Worm (Caenorhabditis elegans) whole organism, L4 larva: ENCODE results near the gene arrd-15.

Source experiments
- D1046.2 ChIP-seq: fragments of 200-800 bp; sonication (Bioruptor generic); IDR thresholded peaks from 2 replicates; pipeline ENCODE4 v1.3.6; 2022; ENCODE audit warnings: missing genetic modification characterization, missing compliant biosample characterization
- F26F4.8 ChIP-seq: fragments of 200-800 bp; sonication (Bioruptor generic); conservative IDR thresholded peaks from 2 replicates; pipeline ENCODE4 v1.3.6; 2022; ENCODE audit warnings: missing genetic modification characterization, missing compliant biosample characterization
- F44E2.7 ChIP-seq: fragments of 200-800 bp; sonication (Bioruptor generic); IDR thresholded peaks from 2 replicates; pipeline ENCODE4 v2.1.2; 2022; ENCODE audit warnings: missing genetic modification characterization, missing compliant biosample characterization
- F49E8.2 ChIP-seq: sonication (generic microtip); optimal IDR thresholded peaks from 2 replicates; lab custom pipeline; 2016; ENCODE audit warnings: missing compliant biosample characterization, mild to moderate bottlenecking, missing genetic modification characterization, borderline replicate concordance
- T20F7.1 ChIP-seq: fragments of 200-800 bp; sonication (Bioruptor generic); optimal IDR thresholded peaks from 2 replicates; lab custom pipeline; 2018; ENCODE audit warnings: mild to moderate bottlenecking, missing genetic modification characterization, missing compliant biosample characterization
- T26A8.4 ChIP-seq: fragments of 200-800 bp; sonication (Bioruptor generic); IDR thresholded peaks from 2 replicates; pipeline ENCODE4 v1.3.6; 2022; ENCODE audit warnings: missing genetic modification characterization, missing compliant biosample characterization
- Y105C5A.15 ChIP-seq: fragments of 200-800 bp; sonication (Bioruptor generic); IDR thresholded peaks from 2 replicates; pipeline ENCODE4 v1.3.6; 2022; ENCODE audit warnings: missing genetic modification characterization, missing compliant biosample characterization
- Y75B8A.6 ChIP-seq: fragments of 200-800 bp; sonication (Bioruptor generic); IDR thresholded peaks from 2 replicates; pipeline ENCODE4 v1.3.6; 2022; ENCODE audit warnings: missing genetic modification reagents, missing genetic modification characterization, missing compliant biosample characterization
- ZK546.5 ChIP-seq, 2 experiments: sonication (generic microtip); optimal IDR thresholded peaks; 2 replicates each; lab custom pipeline; 2017; ENCODE audit warnings: missing biosample characterization in 2 of 2, missing genetic modification characterization in 2 of 2
- aly-2 ChIP-seq: sonication (generic microtip); optimal IDR thresholded peaks from 2 replicates; lab custom pipeline; 2018; ENCODE audit warnings: missing biosample characterization, missing genetic modification characterization
- ceh-20 ChIP-seq: fragments of 200-800 bp; sonication (Bioruptor generic); IDR thresholded peaks from 2 replicates; pipeline ENCODE4 v1.3.6; 2022; ENCODE audit warnings: missing genetic modification reagents, missing genetic modification characterization, missing compliant biosample characterization
- ceh-28 ChIP-seq: fragments of 150-350 bp; optimal IDR thresholded peaks from 2 replicates; lab custom pipeline; 2014; ENCODE audit warnings: missing biosample characterization, missing genetic modification reagents, missing genetic modification characterization
- ceh-32 ChIP-seq: sonication (generic microtip); optimal IDR thresholded peaks from 2 replicates; lab custom pipeline; 2016; ENCODE audit warnings: mild to moderate bottlenecking, missing genetic modification characterization, missing compliant biosample characterization; ENCODE audit not compliant: poor library complexity
- ceh-44 ChIP-seq: fragments of 200-800 bp; sonication (Bioruptor generic); IDR thresholded peaks from 2 replicates; pipeline ENCODE4 v1.3.6; 2022; ENCODE audit warnings: missing genetic modification reagents, missing genetic modification characterization, missing compliant biosample characterization
- ceh-62 ChIP-seq: sonication (generic microtip); optimal IDR thresholded peaks from 2 replicates; lab custom pipeline; 2017; ENCODE audit warnings: missing biosample characterization, missing genetic modification characterization
- ceh-82 ChIP-seq: sonication (generic microtip); optimal IDR thresholded peaks from 2 replicates; lab custom pipeline; 2017; ENCODE audit warnings: missing biosample characterization, missing genetic modification characterization
- daf-16 ChIP-seq, 3 experiments: sonication (generic microtip); optimal IDR thresholded peaks; 2 replicates each; lab custom pipeline; 2016 to 2017; ENCODE audit warnings: missing genetic modification characterization in 3 of 3, missing genetic modification reagents in 3 of 3, mild to moderate bottlenecking in 2 of 3, missing compliant biosample characterization in 2 of 3, missing biosample characterization in 1 of 3, moderate library complexity in 1 of 3
- daf-19 ChIP-seq: fragments of 200-800 bp; sonication (Bioruptor generic); conservative IDR thresholded peaks from 2 replicates; pipeline ENCODE4 v1.3.6; 2022; ENCODE audit warnings: missing genetic modification characterization, missing compliant biosample characterization
- dmd-6 ChIP-seq: fragments of 200-800 bp; sonication (Bioruptor generic); IDR thresholded peaks from 2 replicates; pipeline ENCODE4 v1.3.6; 2022; ENCODE audit warnings: missing genetic modification reagents, missing genetic modification characterization, missing compliant biosample characterization
- dmd-8 ChIP-seq: fragments of 200-800 bp; sonication (Bioruptor generic); IDR thresholded peaks from 2 replicates; pipeline ENCODE4 v1.3.6; 2022; ENCODE audit warnings: missing genetic modification characterization, missing compliant biosample characterization
- dpl-1 ChIP-seq: fragments of 150-350 bp; optimal IDR thresholded peaks from 2 replicates; lab custom pipeline; 2014; ENCODE audit warnings: missing biosample characterization, missing genetic modification reagents, missing genetic modification characterization
- egl-27 ChIP-seq: sonication (generic microtip); optimal IDR thresholded peaks from 3 replicates; lab custom pipeline; 2017; ENCODE audit warnings: missing biosample characterization, missing genetic modification reagents, missing genetic modification characterization
- egl-43 ChIP-seq: fragments of 200-800 bp; sonication (Bioruptor generic); IDR thresholded peaks from 2 replicates; pipeline ENCODE4 v1.3.6; 2022; ENCODE audit warnings: missing genetic modification reagents, missing genetic modification characterization, missing compliant biosample characterization
- fkh-10 ChIP-seq: fragments of 150-350 bp; optimal IDR thresholded peaks from 2 replicates; lab custom pipeline; 2014; ENCODE audit warnings: missing biosample characterization, missing genetic modification reagents, missing genetic modification characterization
- hlh-11 ChIP-seq: fragments of 200-800 bp; sonication (Bioruptor generic); optimal IDR thresholded peaks from 2 replicates; lab custom pipeline; 2018; ENCODE audit warnings: mild to moderate bottlenecking, missing genetic modification characterization, missing compliant biosample characterization
- hlh-30 ChIP-seq: sonication (generic microtip); optimal IDR thresholded peaks from 2 replicates; lab custom pipeline; 2017; ENCODE audit warnings: antibody characterized with exemption, mild to moderate bottlenecking, missing genetic modification characterization, missing compliant biosample characterization; ENCODE audit not compliant: insufficient read depth
- jun-1 ChIP-seq: fragments of 150-350 bp; optimal IDR thresholded peaks from 2 replicates; lab custom pipeline; 2014; ENCODE audit warnings: missing biosample characterization, missing genetic modification reagents, missing genetic modification characterization
- lin-1 ChIP-seq: fragments of 200-800 bp; sonication (Bioruptor generic); IDR thresholded peaks from 2 replicates; pipeline ENCODE4 v1.3.6; 2022; ENCODE audit warnings: missing genetic modification reagents, missing genetic modification characterization, missing compliant biosample characterization
- lin-29 ChIP-seq: fragments of 200-800 bp; sonication (Bioruptor generic); IDR thresholded peaks from 2 replicates; pipeline ENCODE4 v1.3.6; 2022; ENCODE audit warnings: missing genetic modification reagents, missing genetic modification characterization, missing compliant biosample characterization
- madf-5 ChIP-seq, 2 experiments: fragments of 200-800 bp; sonication (Bioruptor generic); IDR thresholded peaks; 2 replicates each; pipeline ENCODE4 v1.3.6; 2022; ENCODE audit warnings: missing compliant biosample characterization in 2 of 2, missing genetic modification characterization in 2 of 2
- madf-9 ChIP-seq: fragments of 200-800 bp; sonication (Bioruptor generic); conservative IDR thresholded peaks from 2 replicates; pipeline ENCODE4 v1.3.6; 2022; ENCODE audit warnings: missing genetic modification reagents, missing genetic modification characterization, missing compliant biosample characterization
- mdt-29 ChIP-seq: fragments of 200-800 bp; sonication (Bioruptor generic); IDR thresholded peaks from 2 replicates; pipeline ENCODE4 v1.3.6; 2022; ENCODE audit warnings: missing genetic modification reagents, missing genetic modification characterization, missing compliant biosample characterization
- mes-2 ChIP-seq: sonication (generic microtip); optimal IDR thresholded peaks from 2 replicates; lab custom pipeline; 2016; ENCODE audit warnings: missing genotype, mild to moderate bottlenecking, missing genetic modification characterization, missing compliant biosample characterization; ENCODE audit not compliant: poor library complexity, severe bottlenecking
- mxl-3 ChIP-seq: fragments of 200-800 bp; sonication (Bioruptor generic); optimal IDR thresholded peaks from 2 replicates; lab custom pipeline; 2018; ENCODE audit warnings: mild to moderate bottlenecking, missing genetic modification characterization, missing compliant biosample characterization
- nhr-10 ChIP-seq: fragments of 150-350 bp; optimal IDR thresholded peaks from 2 replicates; lab custom pipeline; 2014; ENCODE audit warnings: missing biosample characterization, missing genetic modification characterization
- nhr-102 ChIP-seq: sonication (generic microtip); optimal IDR thresholded peaks from 2 replicates; lab custom pipeline; 2016; ENCODE audit warnings: mild to moderate bottlenecking, missing genetic modification characterization, moderate library complexity, missing compliant biosample characterization
- nhr-111 ChIP-seq: fragments of 200-800 bp; sonication (Bioruptor generic); optimal IDR thresholded peaks from 2 replicates; lab custom pipeline; 2018; ENCODE audit warnings: mild to moderate bottlenecking, missing genetic modification characterization, missing compliant biosample characterization
- nhr-28 ChIP-seq: fragments of 150-350 bp; optimal IDR thresholded peaks from 2 replicates; lab custom pipeline; 2014; ENCODE audit warnings: missing biosample characterization, missing genetic modification characterization
- nhr-48 ChIP-seq: sonication (generic microtip); optimal IDR thresholded peaks from 2 replicates; lab custom pipeline; 2016; ENCODE audit warnings: mild to moderate bottlenecking, missing genetic modification characterization, missing compliant biosample characterization
- nhr-77 ChIP-seq: fragments of 150-350 bp; optimal IDR thresholded peaks from 2 replicates; lab custom pipeline; 2014; ENCODE audit warnings: missing biosample characterization, missing genetic modification characterization
- php-3 ChIP-seq: fragments of 200-800 bp; sonication (Bioruptor generic); IDR thresholded peaks from 2 replicates; pipeline ENCODE4 v1.3.6; 2022; ENCODE audit warnings: missing genetic modification reagents, missing genetic modification characterization, missing compliant biosample characterization
- pqm-1 ChIP-seq: sonication (generic microtip); optimal IDR thresholded peaks from 2 replicates; lab custom pipeline; 2017; ENCODE audit warnings: missing biosample characterization, missing genetic modification characterization
- spr-3 ChIP-seq: fragments of 200-800 bp; sonication (Bioruptor generic); optimal IDR thresholded peaks from 2 replicates; lab custom pipeline; 2018; ENCODE audit warnings: mild to moderate bottlenecking, missing genetic modification characterization, missing compliant biosample characterization
- tag-97 ChIP-seq: fragments of 200-800 bp; sonication (Bioruptor generic); IDR thresholded peaks from 2 replicates; pipeline ENCODE4 v1.3.6; 2022; ENCODE audit warnings: missing genetic modification characterization, missing compliant biosample characterization
- tra-1 ChIP-seq: fragments of 200-800 bp; sonication (Bioruptor generic); IDR thresholded peaks from 2 replicates; pipeline ENCODE4 v1.3.6; 2022; ENCODE audit warnings: missing genetic modification reagents, missing genetic modification characterization, missing compliant biosample characterization
- unc-62 ChIP-seq, 3 experiments: fragments of 150-350 bp in 1 of 3; sonication (generic microtip); optimal IDR thresholded peaks in 2 of 3; peaks in 1 of 3; 1 replicate in 1 of 3; 2 replicates in 2 of 3; lab custom pipeline; 2014 to 2017; ENCODE audit warnings: missing biosample characterization in 3 of 3, missing genetic modification characterization in 3 of 3, missing genetic modification reagents in 3 of 3, missing genotype in 1 of 3
- zfp-2 ChIP-seq: sonication (generic microtip); optimal IDR thresholded peaks from 2 replicates; lab custom pipeline; 2016; ENCODE audit warnings: mild to moderate bottlenecking, missing genetic modification characterization, missing compliant biosample characterization
- zip-11 ChIP-seq: fragments of 200-800 bp; sonication (Bioruptor generic); IDR thresholded peaks from 2 replicates; pipeline ENCODE4 v1.3.6; 2022; ENCODE audit warnings: missing genetic modification characterization, missing compliant biosample characterization
- ztf-11 ChIP-seq: fragments of 150-350 bp; optimal IDR thresholded peaks from 2 replicates; lab custom pipeline; 2014; ENCODE audit warnings: missing biosample characterization, missing genetic modification characterization

The arrd-15 gene

ce11 chrIII:8983811-8984210, 54.0 kb downstream of the arrd-15 start (continued):
- TF ChIP-seq nhr-48 (tag; lab: Kevin White, UChicago), result peak; percentile 27
- TF ChIP-seq nhr-77 (tag; lab: Kevin White, UChicago), result peak; percentile 33
- TF ChIP-seq mxl-3 (GFP tag; lab: Kevin White, UChicago), result peak; percentile 63
- TF ChIP-seq dmd-6, result peak; percentile 36

ce11 chrIII:8984412-8984811, 54.6 kb downstream of the arrd-15 start:
- TF ChIP-seq F49E8.2 (no peak), egl-27 (no peak), aly-2 (no peak), nhr-111 (no peak), nhr-48 (tag; lab: Kevin White, UChicago) (no peak), ceh-44 (GFP tag; lab: Robert Waterston, UW) (no peak), daf-19 (GFP tag; lab: Robert Waterston, UW) (no peak), T20F7.1 (peak; percentile 20), lin-1 (GFP tag; lab: Robert Waterston, UW) (peak; percentile 17; the same call in 1 of the 2 replicates), ZK546.5 (tag; optimal IDR thresholded peaks at IDR 0.05; lab: Kevin White, UChicago) (no peak), lin-29 (no peak), pqm-1 (tag; lab: Kevin White, UChicago) (peak; percentile 72), zfp-2 (tag; lab: Kevin White, UChicago) (no peak), nhr-28 (peak; percentile 48), Y75B8A.6 (GFP tag; lab: Robert Waterston, UW) (no peak), dpl-1 (GFP tag; lab: Kevin White, UChicago) (no peak), mes-2 (tag; lab: Kevin White, UChicago) (peak; percentile 30), ceh-28 (tag; lab: Kevin White, UChicago) (no peak), zip-11 (GFP tag; lab: Robert Waterston, UW) (no peak), daf-16 (GFP tag; optimal IDR thresholded peaks at IDR 0.05; lab: Kevin White, UChicago) (no peak), daf-16 (tag; optimal IDR thresholded peaks at IDR 0.05; lab: Kevin White, UChicago) (peak; percentile 69), nhr-10 (no peak), F44E2.7 (GFP tag; lab: Robert Waterston, UW) (no peak), dmd-8 (GFP tag; lab: Robert Waterston, UW) (no peak), fkh-10 (GFP tag; lab: Kevin White, UChicago) (no peak), ceh-62 (no peak), mdt-29 (GFP tag; lab: Robert Waterston, UW) (no peak), ceh-82 (tag; lab: Kevin White, UChicago) (no peak), unc-62 (GFP tag; optimal IDR thresholded peaks at IDR 0.05 in 1 of 2; lab: Kevin White, UChicago) (no peak), unc-62 (tag; optimal IDR thresholded peaks at IDR 0.05; lab: Kevin White, UChicago) (no peak), Y105C5A.15 (GFP tag; lab: Robert Waterston, UW) (no peak), nhr-102 (tag; lab: Kevin White, UChicago) (no peak), tag-97 (no peak), spr-3 (no peak), egl-43 (no peak), hlh-30 (tag; lab: Kevin White, UChicago) (peak; percentile 10), hlh-11 (tag; lab: Kevin White, UChicago) (no peak), tra-1 (GFP tag; lab: Robert Waterston, UW) (no peak), ceh-32 (tag; lab: Kevin White, UChicago) (no peak), F26F4.8 (GFP tag; lab: Robert Waterston, UW) (no peak), madf-9 (no peak), T26A8.4 (GFP tag; lab: Robert Waterston, UW) (no peak), ceh-20 (GFP tag; lab: Robert Waterston, UW) (no peak), ztf-11 (tag; lab: Kevin White, UChicago) (no peak), jun-1 (tag; lab: Kevin White, UChicago) (no peak), madf-5 (GFP tag; IDR thresholded peaks at IDR 0.05; lab: Robert Waterston, UW) (no peak), dmd-6 (peak; percentile 16; the same call in 1 of the 2 replicates), php-3 (GFP tag; lab: Robert Waterston, UW) (no peak), D1046.2 (GFP tag; lab: Robert Waterston, UW) (no peak)
